Worm (Caenorhabditis elegans): ENCODE measurements around the gene lec-11.
A peak's percentile ranks its signal among the peaks of the same experiment; 100 is the strongest.
"Not testable (repeated sequence)": the region's sequence is repeated elsewhere in the genome, so short reads cannot be mapped to it uniquely, and the experiment has no call there.

Gene lec-11

ce11 chrIV:6597918-6598317 is 8.0 kb upstream of the lec-11 start, which contains the start of gene nspb-4:
nspb-4 (plus strand) TSS chrIV:6598218.
- TF ChIP-seq lsy-12, R02D3.7, skn-1 (tag; optimal IDR thresholded peaks at IDR 0.05): not testable (repeated sequence)

ce11 chrIV:6597298-6597697 is 7.3 kb upstream of the lec-11 start, which contains the start of gene F38A5.6:
F38A5.6 (minus strand) TSS chrIV:6597398.
- TF ChIP-seq snpc-4 (tag; optimal IDR thresholded peaks at IDR 0.05), result no peak
- no peak for TF ChIP-seq ZK546.5 (tag; optimal IDR thresholded peaks at IDR 0.05)
- TF ChIP-seq lsy-12 (tag; optimal IDR thresholded peaks at IDR 0.05), result no peak
- no peak for TF ChIP-seq skn-1 (tag; optimal IDR thresholded peaks at IDR 0.05)
- TF ChIP-seq ama-1 (optimal IDR thresholded peaks at IDR 0.05), result no peak
- no peak for TF ChIP-seq lin-15B (tag; optimal IDR thresholded peaks at IDR 0.05)
- TF ChIP-seq R02D3.7 (tag; optimal IDR thresholded peaks at IDR 0.05), result no peak
- TF ChIP-seq nhr-23 (tag; optimal IDR thresholded peaks at IDR 0.05), result no peak
- no peak for TF ChIP-seq fos-1 (tag; optimal IDR thresholded peaks at IDR 0.05)
- TF ChIP-seq nhr-25 (tag; optimal IDR thresholded peaks at IDR 0.05), result no peak
- no peak for TF ChIP-seq pqm-1 (tag; optimal IDR thresholded peaks at IDR 0.05)

DNA sequence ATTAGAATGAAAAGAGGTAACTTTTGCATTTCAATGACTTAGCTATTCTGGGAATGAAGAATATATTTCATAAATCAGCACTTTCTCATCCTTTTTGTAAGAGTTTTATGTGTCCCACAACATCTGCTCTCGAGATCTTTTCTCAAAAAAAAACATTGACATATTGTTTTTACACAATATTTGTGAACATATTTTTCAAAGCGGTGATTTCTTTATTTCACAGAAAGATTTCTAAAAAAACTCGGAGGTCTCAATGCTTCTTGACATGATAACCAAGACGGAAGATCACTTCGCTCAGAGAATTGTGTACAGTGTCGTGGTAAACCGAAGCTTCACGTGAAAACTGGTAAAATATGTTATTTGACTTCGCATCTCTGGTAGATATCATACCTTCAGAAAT is 6.0 kb upstream of the lec-11 start, which contains the start of gene F38A5.22:
Gene F38A5.22 (minus strand): TSS at position 29 of the 400 bp plus-strand sequence.
- TF ChIP-seq nhr-23 (tag; optimal IDR thresholded peaks at IDR 0.05) (no peak), unc-62 (GFP tag; optimal IDR thresholded peaks at IDR 0.05) (no peak), ceh-16 (tag; optimal IDR thresholded peaks at IDR 0.05) (no peak), elt-1 (tag; optimal IDR thresholded peaks at IDR 0.05) (no peak), aly-2 (tag; optimal IDR thresholded peaks at IDR 0.05) (no peak), eor-1 (tag; optimal IDR thresholded peaks at IDR 0.05) (no peak), lin-39 (tag; optimal IDR thresholded peaks at IDR 0.05) (no peak), nhr-43 (tag; optimal IDR thresholded peaks at IDR 0.05; ENCODE audit: poor library complexity, severe bottlenecking) (no peak), hmg-11 (tag; optimal IDR thresholded peaks at IDR 0.05) (no peak), pha-4 (tag; optimal IDR thresholded peaks at IDR 0.05) (no peak), fkh-10 (GFP tag; optimal IDR thresholded peaks at IDR 0.05) (no peak), jun-1 (tag; optimal IDR thresholded peaks at IDR 0.05) (no peak)

ce11 chrIV:6594871-6595270 is 4.9 kb upstream of the lec-11 start, which contains the start of gene nspb-3:
nspb-3 (minus strand) TSS chrIV:6594971.
- TF ChIP-seq nhr-43 (tag; optimal IDR thresholded peaks at IDR 0.05; ENCODE audit: poor library complexity, severe bottlenecking); pqm-1 (tag; optimal IDR thresholded peaks at IDR 0.05); ZK546.5 (tag; optimal IDR thresholded peaks at IDR 0.05): not testable (repeated sequence)

DNA sequence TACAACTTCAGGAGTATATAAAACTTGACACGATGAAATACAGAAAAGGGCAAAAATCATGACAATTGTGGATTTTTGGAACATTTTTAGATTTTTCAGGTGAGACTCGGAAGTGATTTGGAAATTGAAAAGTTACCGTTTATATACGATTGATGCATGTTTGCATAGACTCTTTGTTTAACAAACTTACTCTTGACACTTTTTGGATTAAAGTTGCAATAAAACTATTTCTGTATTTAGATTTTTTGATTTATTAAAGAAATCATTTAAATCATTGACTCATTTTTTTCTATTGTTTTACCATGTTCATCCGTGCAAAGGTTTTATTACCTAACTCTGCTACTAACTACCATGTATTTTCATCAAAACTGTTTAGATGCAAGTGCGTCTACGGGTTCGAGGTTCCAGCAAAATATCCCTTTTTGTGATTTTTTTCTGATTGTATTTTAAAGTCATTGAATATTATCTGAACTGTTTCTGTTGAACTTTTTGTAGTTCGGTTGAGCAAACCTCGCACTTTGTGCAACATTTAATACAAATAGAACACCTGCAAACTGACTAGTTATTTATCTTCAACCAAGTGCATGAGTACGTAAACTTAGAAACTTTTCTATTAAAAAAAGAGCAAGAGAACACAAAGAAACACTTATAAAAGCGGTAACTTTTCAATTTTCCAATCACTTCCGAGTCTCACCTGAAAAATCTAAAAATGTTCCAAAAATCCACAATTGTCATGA is 1.2 kb upstream of the lec-11 start, which contains the start of the genes nspb-1 and nspb-2:
Gene nspb-1 (minus strand): TSS at position 101 of the 737 bp plus-strand sequence.
Gene nspb-2 (plus strand): TSS at position 687 of the 737 bp plus-strand sequence.
- TF ChIP-seq zag-1, skn-1, lin-39 (tag; optimal IDR thresholded peaks at IDR 0.05): not testable (repeated sequence)

DNA sequence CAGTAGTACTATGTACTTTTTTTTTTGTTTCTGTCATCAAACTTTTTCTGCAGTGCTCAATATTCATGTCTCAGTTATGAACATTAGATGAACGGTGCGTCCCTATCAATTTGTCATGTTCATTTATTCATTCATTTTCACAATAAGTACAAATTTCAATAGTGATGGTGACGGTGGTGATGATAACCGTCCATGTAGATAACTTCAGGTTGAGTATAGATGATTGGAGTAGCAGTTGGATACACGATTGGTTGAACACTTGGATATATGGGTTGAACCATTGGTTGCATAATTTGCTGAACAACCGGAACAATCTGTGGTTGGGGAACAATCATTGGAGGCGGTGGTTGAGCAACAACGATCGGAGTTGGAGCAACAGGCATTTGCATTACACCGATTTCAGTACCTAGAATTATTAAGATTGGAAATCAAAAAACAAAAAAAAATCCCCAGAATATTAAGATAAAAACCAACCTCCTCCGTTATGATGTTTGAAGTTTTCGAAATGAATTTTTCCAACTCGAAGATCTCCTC is 1.8 kb downstream of the lec-11 start:
- TF ChIP-seq tbx-2 (tag; optimal IDR thresholded peaks at IDR 0.05) (no peak), nhr-76 (tag; optimal IDR thresholded peaks at IDR 0.05) (no peak), elt-1 (tag; optimal IDR thresholded peaks at IDR 0.05) (no peak), unc-39 (tag; optimal IDR thresholded peaks at IDR 0.05) (no peak), pha-4 (tag; optimal IDR thresholded peaks at IDR 0.05) (no peak), nhr-237 (tag; optimal IDR thresholded peaks at IDR 0.05) (no peak)

ce11 chrIV:6585397-6585921 is 4.5 kb downstream of the lec-11 start, which contains the start of the genes F38A5.2 and dnj-11:
F38A5.2 (minus strand) TSS chrIV:6585400.
dnj-11 (plus strand) TSS chrIV:6585871.
- peak; percentile 28 for TF ChIP-seq elt-2 (tag; optimal IDR thresholded peaks at IDR 0.05)
- TF ChIP-seq egl-5 (tag; optimal IDR thresholded peaks at IDR 0.05), result peak; percentile 71
- no peak for TF ChIP-seq aly-2 (tag; optimal IDR thresholded peaks at IDR 0.05)
- TF ChIP-seq ztf-4 (tag; optimal IDR thresholded peaks at IDR 0.05), result no peak
- TF ChIP-seq ceh-28 (tag; optimal IDR thresholded peaks at IDR 0.05), result peak; percentile 18
- no peak for TF ChIP-seq daf-12 (tag; optimal IDR thresholded peaks at IDR 0.05)
- no peak for TF ChIP-seq ZK546.5 (tag; optimal IDR thresholded peaks at IDR 0.05)
- no peak for TF ChIP-seq zag-1 (tag; optimal IDR thresholded peaks at IDR 0.05)
- TF ChIP-seq mdl-1 (tag; optimal IDR thresholded peaks at IDR 0.05), result no peak
- TF ChIP-seq nhr-43 (tag; optimal IDR thresholded peaks at IDR 0.05; ENCODE audit: poor library complexity, severe bottlenecking), result peak; percentile 69
- TF ChIP-seq lsy-12 (tag; optimal IDR thresholded peaks at IDR 0.05), result peak; percentile 27
- peak; percentile 62 for TF ChIP-seq pqm-1 (tag; optimal IDR thresholded peaks at IDR 0.05)
- peak; percentile 89 for TF ChIP-seq nhr-25 (tag; optimal IDR thresholded peaks at IDR 0.05)
- peak; percentile 85 for TF ChIP-seq nhr-23 (tag; optimal IDR thresholded peaks at IDR 0.05)
- peak; percentile 97 for TF ChIP-seq pha-4 (tag; optimal IDR thresholded peaks at IDR 0.05)
- TF ChIP-seq nfya-1 (tag; optimal IDR thresholded peaks at IDR 0.05; ENCODE audit: insufficient read depth), result peak; percentile 86
- peak; percentile 64 for TF ChIP-seq lin-39 (tag; optimal IDR thresholded peaks at IDR 0.05)
- peak; percentile 94 for TF ChIP-seq lin-15B (tag; optimal IDR thresholded peaks at IDR 0.05)
- TF ChIP-seq hmg-11 (tag; optimal IDR thresholded peaks at IDR 0.05), result peak; percentile 76
- TF ChIP-seq R02D3.7 (tag; optimal IDR thresholded peaks at IDR 0.05), result peak; percentile 68
- TF ChIP-seq jun-1 (tag; optimal IDR thresholded peaks at IDR 0.05), result peak; percentile 34
- peak; percentile 82 for TF ChIP-seq snpc-4 (tag; optimal IDR thresholded peaks at IDR 0.05)
- peak; percentile 44 for TF ChIP-seq fkh-10 (GFP tag; optimal IDR thresholded peaks at IDR 0.05)
- TF ChIP-seq skn-1 (tag; optimal IDR thresholded peaks at IDR 0.05), result peak; percentile 83
